Worm (Caenorhabditis elegans): ENCODE results near the gene C29E4.14.
"Not testable (repeated sequence)": the region's sequence is repeated elsewhere in the genome, so short reads cannot be mapped to it uniquely, and the experiment has no call there.

ce11 chrIII:7965946-7966692, 46.2 kb downstream of the C29E4.14 start:
- TF ChIP-seq skn-1 (tag; optimal IDR thresholded peaks at IDR 0.05); aly-2 (tag; optimal IDR thresholded peaks at IDR 0.05); lin-35 (GFP tag; optimal IDR thresholded peaks at IDR 0.05); ama-1 (optimal IDR thresholded peaks at IDR 0.05); nhr-12 (tag; optimal IDR thresholded peaks at IDR 0.05); ceh-82 (tag; optimal IDR thresholded peaks at IDR 0.05); F16B12.6 (tag; optimal IDR thresholded peaks at IDR 0.05); tbx-2 (tag; optimal IDR thresholded peaks at IDR 0.05); unc-30 (tag; optimal IDR thresholded peaks at IDR 0.05); unc-62 (GFP tag; optimal IDR thresholded peaks at IDR 0.05); fkh-10 (GFP tag; optimal IDR thresholded peaks at IDR 0.05); nhr-77 (tag; optimal IDR thresholded peaks at IDR 0.05); mdl-1 (tag; optimal IDR thresholded peaks at IDR 0.05); snpc-4 (tag; optimal IDR thresholded peaks at IDR 0.05): not testable (repeated sequence)
